Worm (Caenorhabditis elegans): ENCODE data around the gene trk-1.

The trk-1 gene

ce11 chrX:8969111-8970048, 18.6 kb upstream of the trk-1 start:
- TF ChIP-seq unc-98 (GFP tag; IDR thresholded peaks at IDR 0.05) (no peak), irx-1 (tag; optimal IDR thresholded peaks at IDR 0.05) (no peak), rnt-1 (tag; optimal IDR thresholded peaks at IDR 0.05) (no peak), ceh-88 (GFP tag; IDR thresholded peaks at IDR 0.05) (no peak), Y116A8C.19 (tag; optimal IDR thresholded peaks at IDR 0.05; ENCODE audit: borderline replicate concordance) (no peak), ceh-8 (GFP tag; optimal IDR thresholded peaks at IDR 0.05) (no peak), nhr-76 (tag; optimal IDR thresholded peaks at IDR 0.05) (no peak), swsn-7 (tag; optimal IDR thresholded peaks at IDR 0.05) (no peak), lsy-2 (tag; optimal IDR thresholded peaks at IDR 0.05) (no peak), fos-1 (tag; optimal IDR thresholded peaks at IDR 0.05) (no peak), dsc-1 (tag; optimal IDR thresholded peaks at IDR 0.05) (peak; percentile 87), nhr-85 (tag) (peak; percentile 64), ceh-90 (tag; optimal IDR thresholded peaks at IDR 0.05) (no peak), ces-1 (GFP tag; optimal IDR thresholded peaks at IDR 0.05) (no peak), ztf-4 (tag; optimal IDR thresholded peaks at IDR 0.05) (no peak), mep-1 (tag; optimal IDR thresholded peaks at IDR 0.05) (peak; percentile 8), efl-3 (GFP tag; optimal IDR thresholded peaks at IDR 0.05) (no peak), hlh-17 (GFP tag; optimal IDR thresholded peaks at IDR 0.05; ENCODE audit: borderline replicate concordance) (no peak), nhr-84 (tag; optimal IDR thresholded peaks at IDR 0.05) (no peak), C04F5.9 (tag; optimal IDR thresholded peaks at IDR 0.05) (no peak), nhr-28 (tag; optimal IDR thresholded peaks at IDR 0.05) (no peak), nhr-237 (tag; optimal IDR thresholded peaks at IDR 0.05) (no peak), grh-1 (GFP tag; IDR thresholded peaks at IDR 0.05) (no peak), dpl-1 (GFP tag; optimal IDR thresholded peaks at IDR 0.05) (no peak), lin-15B (tag; optimal IDR thresholded peaks at IDR 0.05) (no peak), ets-5 (GFP tag; IDR thresholded peaks at IDR 0.05) (no peak), tlp-1 (tag; optimal IDR thresholded peaks at IDR 0.05) (no peak), nhr-47 (tag; optimal IDR thresholded peaks at IDR 0.05) (peak; percentile 20), fkh-8 (tag; optimal IDR thresholded peaks at IDR 0.05) (peak; percentile 61), vab-15 (tag; optimal IDR thresholded peaks at IDR 0.05) (no peak), pax-3 (tag; optimal IDR thresholded peaks at IDR 0.05) (peak; percentile 60), nhr-90 (tag; optimal IDR thresholded peaks at IDR 0.05; ENCODE audit: poor library complexity) (peak; percentile 20), nhr-20 (tag; optimal IDR thresholded peaks at IDR 0.05) (no peak), sup-37 (GFP tag; optimal IDR thresholded peaks at IDR 0.05) (no peak), blmp-1 (tag; optimal IDR thresholded peaks at IDR 0.05) (no peak), mab-9 (GFP tag; IDR thresholded peaks at IDR 0.05) (no peak), nhr-71 (tag; optimal IDR thresholded peaks at IDR 0.05) (peak; percentile 28), mdl-1 (tag; optimal IDR thresholded peaks at IDR 0.05) (no peak), unc-62 (GFP tag; optimal IDR thresholded peaks at IDR 0.05) (no peak), sox-4 (tag; optimal IDR thresholded peaks at IDR 0.05) (peak; percentile 86), efl-1 (optimal IDR thresholded peaks at IDR 0.05) (no peak), efl-1 (GFP tag; optimal IDR thresholded peaks at IDR 0.05 in 1 of 2) (peak in 1 of 2 experiments; percentile 36), unc-30 (tag; optimal IDR thresholded peaks at IDR 0.05) (no peak), lin-35 (GFP tag; optimal IDR thresholded peaks at IDR 0.05) (no peak), aha-1 (tag; optimal IDR thresholded peaks at IDR 0.05) (no peak), pag-3 (tag; optimal IDR thresholded peaks at IDR 0.05; ENCODE audit: borderline replicate concordance, insufficient read depth) (no peak), nhr-19 (GFP tag; conservative IDR thresholded peaks at IDR 0.05) (no peak; the same call in 1 of the 2 replicates), tbx-2 (tag; optimal IDR thresholded peaks at IDR 0.05) (no peak), pqm-1 (tag; optimal IDR thresholded peaks at IDR 0.05) (no peak), lin-13 (GFP tag; optimal IDR thresholded peaks at IDR 0.05) (no peak), unc-86 (tag; optimal IDR thresholded peaks at IDR 0.05) (no peak), C16A3.4 (tag; optimal IDR thresholded peaks at IDR 0.05) (no peak)

All from whole organism, L1 larva.